Worm (Caenorhabditis elegans) whole organism, L4 larva: Measurements from ENCODE around the gene T27E9.2.

Experiments used
- fos-1 ChIP-seq: fragments of 150-350 bp; optimal IDR thresholded peaks from 2 replicates; lab custom pipeline; 2014; ENCODE audit warnings: missing biosample characterization, missing genetic modification characterization
- mes-2 ChIP-seq: sonication (generic microtip); optimal IDR thresholded peaks from 2 replicates; lab custom pipeline; 2016; ENCODE audit warnings: missing genotype, mild to moderate bottlenecking, missing genetic modification characterization, missing compliant biosample characterization; ENCODE audit not compliant: poor library complexity, severe bottlenecking

DNA sequence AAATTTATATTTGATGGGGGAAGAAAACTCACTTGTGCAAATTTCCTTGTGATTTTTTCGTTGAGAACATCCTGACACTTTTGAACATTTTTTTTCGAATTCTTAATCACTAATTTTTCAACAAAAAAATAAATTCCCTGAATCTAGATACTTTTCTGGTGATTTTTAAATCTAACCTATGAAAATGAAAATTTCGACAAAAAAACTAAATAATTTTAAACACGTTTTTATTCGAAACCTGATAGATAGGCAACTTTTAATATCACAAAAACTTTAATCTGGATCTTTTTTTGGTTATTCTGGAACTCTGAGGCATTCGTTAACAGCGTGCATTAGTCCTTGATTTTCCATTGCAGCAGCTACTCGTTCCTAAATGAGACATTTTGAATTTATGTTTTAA is 25.5 kb downstream of the T27E9.2 start, which contains the start of gene F45G2.9:
- TF ChIP-seq fos-1 (no peak), mes-2 (tag; lab: Kevin White, UChicago) (no peak)
